Worm (Caenorhabditis elegans): ENCODE results near the gene C08F11.7.

C08F11.7 gene

DNA sequence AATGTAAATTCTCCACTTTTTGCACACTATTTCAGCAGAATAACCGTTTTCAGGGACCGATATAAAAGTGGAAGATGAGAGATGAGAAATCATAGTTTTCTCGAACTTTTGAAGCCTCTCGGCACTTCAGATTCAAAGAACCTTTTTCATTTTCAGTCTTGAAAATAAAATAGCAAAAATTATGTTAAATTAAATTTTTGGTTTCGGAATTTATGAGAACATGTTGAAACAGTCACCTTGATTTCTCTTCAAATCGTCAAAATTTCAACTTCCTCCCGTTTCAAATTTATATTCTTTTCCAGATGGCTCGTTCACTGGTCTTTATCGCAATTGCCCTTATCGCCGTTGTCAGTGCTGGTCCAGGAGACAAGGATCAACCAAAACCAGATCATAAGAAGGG is 41.6 kb downstream of the C08F11.7 start, which contains the start of gene srlf-26:
Gene srlf-26, plus strand, starts transcription at position 301 of the 400 bp plus-strand sequence.
- TF ChIP-seq unc-55 (GFP tag; optimal IDR thresholded peaks at IDR 0.05) (no peak), ceh-31 (tag; optimal IDR thresholded peaks at IDR 0.05) (no peak), che-1 (tag; optimal IDR thresholded peaks at IDR 0.05) (no peak), lin-11 (tag; optimal IDR thresholded peaks at IDR 0.05) (no peak), ttx-3 (tag; optimal IDR thresholded peaks at IDR 0.05) (no peak), pha-2 (tag; optimal IDR thresholded peaks at IDR 0.05) (no peak), ets-4 (tag; optimal IDR thresholded peaks at IDR 0.05) (no peak), mec-3 (tag; optimal IDR thresholded peaks at IDR 0.05; ENCODE audit: borderline replicate concordance) (no peak), ceh-45 (GFP tag; IDR thresholded peaks at IDR 0.05) (no peak), ceh-30 (tag; optimal IDR thresholded peaks at IDR 0.05) (no peak)

- no peak for TF ChIP-seq fax-1 (tag; optimal IDR thresholded peaks at IDR 0.05)
- TF ChIP-seq nfya-1 (tag; optimal IDR thresholded peaks at IDR 0.05), result peak; percentile 77
These were observed 42.4 kb downstream of the C08F11.7 start for ce11 chrIV:13679495-13679894.

ce11 chrIV:13682733-13683132 is 45.7 kb downstream of the C08F11.7 start:
- TF ChIP-seq che-1 (tag; optimal IDR thresholded peaks at IDR 0.05) (no peak), C08G9.2 (tag; optimal IDR thresholded peaks at IDR 0.05) (no peak), ceh-34 (tag; optimal IDR thresholded peaks at IDR 0.05) (no peak), unc-42 (tag; optimal IDR thresholded peaks at IDR 0.05) (no peak), elt-2 (tag; optimal IDR thresholded peaks at IDR 0.05) (peak; percentile 52), dve-1 (tag; optimal IDR thresholded peaks at IDR 0.05) (no peak), pag-3 (tag; optimal IDR thresholded peaks at IDR 0.05; ENCODE audit: borderline replicate concordance) (no peak), ceh-2 (tag; optimal IDR thresholded peaks at IDR 0.05) (no peak), K09A11.1 (tag; optimal IDR thresholded peaks at IDR 0.05; ENCODE audit: insufficient read depth) (no peak), mec-3 (tag; optimal IDR thresholded peaks at IDR 0.05; ENCODE audit: borderline replicate concordance) (no peak), zip-5 (tag; optimal IDR thresholded peaks at IDR 0.05) (no peak), unc-55 (GFP tag; optimal IDR thresholded peaks at IDR 0.05) (peak; percentile 86)

DNA sequence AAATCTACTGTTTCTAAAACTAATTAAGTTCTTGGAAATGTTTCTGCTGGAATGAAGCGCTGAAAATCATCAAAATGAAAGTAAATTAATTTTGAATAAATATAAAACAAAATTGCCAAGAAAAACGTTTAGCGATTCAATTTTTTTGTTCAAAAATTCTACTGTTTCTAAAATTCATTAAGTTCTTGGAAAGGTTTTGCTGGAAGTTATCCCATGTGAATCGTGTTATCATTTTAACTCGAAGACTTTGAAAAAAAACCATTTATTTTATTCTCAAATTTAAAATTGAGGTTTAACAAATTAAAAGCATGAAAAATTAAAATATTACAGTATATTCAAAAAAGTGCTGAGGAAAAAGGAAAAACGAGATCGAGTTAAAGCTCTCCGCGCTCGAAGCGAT is 47.8 kb downstream of the C08F11.7 start:
- TF ChIP-seq K02D7.2 (tag; optimal IDR thresholded peaks at IDR 0.05), result no peak
- no peak for TF ChIP-seq hlh-8 (tag; optimal IDR thresholded peaks at IDR 0.05)
- no peak for TF ChIP-seq ceh-18 (tag; optimal IDR thresholded peaks at IDR 0.05)
- no peak for TF ChIP-seq dve-1 (tag; optimal IDR thresholded peaks at IDR 0.05)
- no peak for TF ChIP-seq che-1 (tag; optimal IDR thresholded peaks at IDR 0.05)
- no peak for TF ChIP-seq elt-4 (tag; optimal IDR thresholded peaks at IDR 0.05)

DNA sequence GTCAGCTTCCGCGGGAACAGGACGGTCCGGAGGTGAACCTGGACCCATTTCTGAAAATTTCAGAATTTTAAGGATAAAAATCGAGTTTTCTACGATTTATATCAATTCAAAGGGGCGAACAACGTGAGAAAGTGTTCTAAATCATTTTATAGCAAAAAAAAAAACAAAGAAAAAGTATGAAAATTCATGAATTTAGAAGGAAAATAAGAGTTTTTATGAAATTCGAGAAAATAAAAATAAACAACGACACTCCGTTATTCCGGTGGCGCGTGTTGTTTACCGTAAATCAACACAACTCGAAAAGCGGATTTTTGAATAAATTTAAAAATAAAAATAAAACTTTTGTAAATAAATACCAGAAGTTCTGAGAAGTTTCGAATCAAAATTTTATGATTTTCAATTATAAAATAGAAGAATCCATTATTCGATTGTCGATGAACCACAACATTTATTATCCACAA is 49.9 kb downstream of the C08F11.7 start, which contains the start of gene nyn-1:
Gene nyn-1, minus strand, starts transcription at position 51 of the 461 bp plus-strand sequence.
- TF ChIP-seq pros-1 (tag; optimal IDR thresholded peaks at IDR 0.05) (no peak), ceh-9 (tag; optimal IDR thresholded peaks at IDR 0.05) (no peak), lim-6 (tag; optimal IDR thresholded peaks at IDR 0.05) (no peak), pha-2 (tag; optimal IDR thresholded peaks at IDR 0.05) (no peak), hlh-30 (tag; optimal IDR thresholded peaks at IDR 0.05; ENCODE audit: insufficient read depth) (no peak), fkh-10 (GFP tag; optimal IDR thresholded peaks at IDR 0.05) (no peak), sox-4 (tag; optimal IDR thresholded peaks at IDR 0.05) (no peak), madf-2 (tag; optimal IDR thresholded peaks at IDR 0.05) (no peak), pax-1 (tag; optimal IDR thresholded peaks at IDR 0.05) (no peak), ref-2 (tag; optimal IDR thresholded peaks at IDR 0.05) (no peak), odd-2 (tag; optimal IDR thresholded peaks at IDR 0.05) (no peak), hlh-8 (tag; optimal IDR thresholded peaks at IDR 0.05) (no peak), ceh-31 (tag; optimal IDR thresholded peaks at IDR 0.05) (no peak), pag-3 (tag; optimal IDR thresholded peaks at IDR 0.05; ENCODE audit: borderline replicate concordance) (no peak), nhr-11 (tag; optimal IDR thresholded peaks at IDR 0.05) (no peak), dve-1 (tag; optimal IDR thresholded peaks at IDR 0.05) (no peak), nfya-1 (tag; optimal IDR thresholded peaks at IDR 0.05) (no peak), pat-9 (tag; optimal IDR thresholded peaks at IDR 0.05) (no peak), npax-4 (tag; optimal IDR thresholded peaks at IDR 0.05) (no peak), ceh-34 (tag; optimal IDR thresholded peaks at IDR 0.05) (no peak)
